Worm (Caenorhabditis elegans) whole organism, L4/young adult: ENCODE results near the gene pgph-1.
A peak's percentile ranks its signal among the peaks of the same experiment; 100 is the strongest.

Experiments
- dao-5 ChIP-seq: sonication (generic microtip); optimal IDR thresholded peaks from 2 replicates; lab custom pipeline; 2016; ENCODE audit warnings: missing genotype, missing genetic modification characterization, moderate library complexity, missing compliant biosample characterization
- him-1 ChIP-seq: sonication (generic microtip); optimal IDR thresholded peaks from 2 replicates; lab custom pipeline; 2016; ENCODE audit warnings: missing genotype, missing genetic modification reagents, missing genetic modification characterization, missing compliant biosample characterization

ce11 chrV:5790497-5791280 lies 37.4 kb upstream of the pgph-1 start, which contains the start of the genes nhr-142 and F44E7.9:
- TF ChIP-seq him-1 (tag; lab: Kevin White, UChicago) (peak; percentile 69), dao-5 (tag; lab: Kevin White, UChicago) (no peak)
